Worm (Caenorhabditis elegans): ENCODE measurements around the gene C31H1.2.

- TF ChIP-seq nhr-237 (tag; optimal IDR thresholded peaks at IDR 0.05) (no peak), R02D3.7 (tag; optimal IDR thresholded peaks at IDR 0.05) (no peak), unc-62 (GFP tag; optimal IDR thresholded peaks at IDR 0.05) (no peak)
These were observed 33.3 kb upstream of the C31H1.2 start, which contains the start of gene nhr-46 for ce11 chrIV:5757762-5758161.
